Worm (Caenorhabditis elegans) whole organism, L3 larva: ENCODE data around the gene C18D11.7.

Source experiments
- elt-1 ChIP-seq: fragments of 150-350 bp; optimal IDR thresholded peaks from 2 replicates; lab custom pipeline; 2014; ENCODE audit warnings: missing biosample characterization, missing genetic modification characterization
- nhr-23 ChIP-seq: fragments of 150-350 bp; optimal IDR thresholded peaks from 2 replicates; lab custom pipeline; 2014; ENCODE audit warnings: missing biosample characterization, missing genetic modification reagents, missing genetic modification characterization
- pha-4 ChIP-seq: fragments of 150-350 bp; optimal IDR thresholded peaks from 2 replicates; lab custom pipeline; 2014; ENCODE audit warnings: missing biosample characterization, missing genetic modification reagents, missing genetic modification characterization
- unc-62 ChIP-seq: fragments of 150-350 bp; sonication (generic microtip); optimal IDR thresholded peaks from 4 replicates; lab custom pipeline; 2014; ENCODE audit warnings: missing biosample characterization, missing genetic modification reagents, missing genetic modification characterization
- ztf-11 ChIP-seq: fragments of 150-350 bp; optimal IDR thresholded peaks from 2 replicates; lab custom pipeline; 2014; ENCODE audit warnings: missing biosample characterization, missing genetic modification characterization

DNA sequence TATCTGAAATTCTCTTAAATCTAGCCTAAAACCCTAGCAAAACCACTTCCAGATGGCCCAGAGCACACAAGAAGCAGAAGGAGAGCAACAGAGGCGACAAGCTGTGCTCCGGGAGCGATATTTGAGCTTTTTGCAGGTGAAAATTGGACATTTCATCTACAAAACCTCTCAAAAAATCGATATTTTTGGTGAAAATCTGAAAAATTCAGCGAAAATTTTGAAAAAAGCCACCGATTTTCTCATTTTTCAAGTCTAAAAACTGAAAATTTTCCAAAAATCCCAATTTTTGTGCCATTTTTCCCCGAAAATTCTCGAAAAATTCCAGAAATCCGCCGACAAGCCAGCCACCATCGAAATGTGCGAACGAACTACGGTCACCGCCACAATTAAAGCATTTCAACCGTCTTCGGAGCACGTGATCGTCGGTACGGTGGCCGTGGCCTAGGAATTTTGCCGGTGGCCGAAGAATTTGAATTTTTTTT is 26.4 kb downstream of the C18D11.7 start, which contains the start of gene C24H11.5:
- no peak for TF ChIP-seq pha-4 (tag; lab: Kevin White, UChicago)
- TF ChIP-seq nhr-23: no peak
- no peak for TF ChIP-seq elt-1 (tag; lab: Kevin White, UChicago)
- no peak for TF ChIP-seq ztf-11 (tag; lab: Kevin White, UChicago)
- TF ChIP-seq unc-62 (GFP tag; lab: Kevin White, UChicago): no peak
